Fruit fly (Drosophila melanogaster) whole organism, pupa: ENCODE measurements around the gene AnxB11.

Experiments
- CG10348 ChIP-seq: fragments of 200-800 bp; sonication (Bioruptor generic); IDR thresholded peaks from 2 replicates; pipeline ENCODE4 v1.3.6; 2022; ENCODE audit warnings: missing biosample characterization, missing genetic modification characterization
- CG14655 ChIP-seq: fragments of 200-800 bp; sonication (Bioruptor generic); optimal IDR thresholded peaks from 3 replicates; lab custom pipeline; 2017; ENCODE audit warnings: mild to moderate bottlenecking, missing biosample characterization, missing genetic modification reagents, missing genetic modification characterization
- CG32121 ChIP-seq: fragments of 200-800 bp; sonication (Bioruptor generic); IDR thresholded peaks from 2 replicates; pipeline ENCODE4 v1.3.6; 2022; ENCODE audit warnings: missing biosample characterization, missing genetic modification characterization
- CG8159 ChIP-seq: fragments of 200-800 bp; sonication (Bioruptor generic); optimal IDR thresholded peaks from 3 replicates; lab custom pipeline; 2018; ENCODE audit warnings: missing biosample characterization, mild to moderate bottlenecking, missing genetic modification characterization, moderate library complexity
- CG9948 ChIP-seq: fragments of 200-800 bp; sonication (Bioruptor generic); optimal IDR thresholded peaks from 2 replicates; lab custom pipeline; 2018; ENCODE audit warnings: missing biosample characterization, mild to moderate bottlenecking, missing genetic modification characterization, moderate library complexity
- fd96Ca ChIP-seq: fragments of 200-800 bp; sonication (Bioruptor generic); IDR thresholded peaks from 3 replicates; pipeline ENCODE4 v1.3.6; 2022; ENCODE audit warnings: missing biosample characterization, missing genetic modification characterization

- TF ChIP-seq fd96Ca (no peak), CG8159 (no peak), CG10348 (no peak), CG14655 (no peak), CG32121 (no peak), CG9948 (no peak)
These were observed 38.2 kb downstream of the AnxB11 start for dm6 chrX:16383667-16384515.
